Fruit fly (Drosophila melanogaster): ENCODE results near the gene mrn.

mrn gene

dm6 chr3L:15587445-15588381, 7.4 kb upstream of the mrn start, which contains the start of gene CG7656 (continued):
- peak; percentile 89 for TF ChIP-seq mam (GFP tag; optimal IDR thresholded peaks at IDR 0.05)
- TF ChIP-seq CG18619 (GFP tag; optimal IDR thresholded peaks at IDR 0.05), result no peak
- TF ChIP-seq exex (tag; optimal IDR thresholded peaks at IDR 0.05), result no peak
- peak; percentile 48; the same call in 1 of the 2 replicates for TF ChIP-seq ara (GFP tag; IDR thresholded peaks at IDR 0.05)
- TF ChIP-seq Ptx1 (GFP tag; IDR thresholded peaks at IDR 0.05), result peak; percentile 60; the same call in 1 of the 2 replicates
- peak; percentile 74 for TF ChIP-seq Awh (GFP tag; IDR thresholded peaks at IDR 0.05)
- TF ChIP-seq HLHmδ (GFP tag; optimal IDR thresholded peaks at IDR 0.05), result peak; percentile 40
- no peak; the same call in 2 of the 3 replicates for TF ChIP-seq croc (GFP tag; conservative IDR thresholded peaks at IDR 0.05)
- TF ChIP-seq Poxn (GFP tag; IDR thresholded peaks at IDR 0.05), result no peak
- TF ChIP-seq tin (GFP tag; optimal IDR thresholded peaks at IDR 0.05), result peak; percentile 82
- peak; percentile 43 for TF ChIP-seq Max (GFP tag; optimal IDR thresholded peaks at IDR 0.05)
- peak; percentile 63 for TF ChIP-seq Camta (GFP tag; optimal IDR thresholded peaks at IDR 0.05)
- TF ChIP-seq CG17912 (GFP tag; optimal IDR thresholded peaks at IDR 0.05), result peak; percentile 62
- TF ChIP-seq CG1529 (GFP tag; optimal IDR thresholded peaks at IDR 0.05), result no peak
- TF ChIP-seq Med (GFP tag), result peak; percentile 98
- TF ChIP-seq unc-4 (GFP tag; IDR thresholded peaks at IDR 0.05; ENCODE audit: partially characterized antibody), result no peak
- no peak for TF ChIP-seq toy (GFP tag; IDR thresholded peaks at IDR 0.05)
- peak; percentile 62 for TF ChIP-seq btn (GFP tag; optimal IDR thresholded peaks at IDR 0.05)
- TF ChIP-seq NC2α (GFP tag; optimal IDR thresholded peaks at IDR 0.05), result peak; percentile 46
- peak; percentile 76 for TF ChIP-seq pho (GFP tag; optimal IDR thresholded peaks at IDR 0.05)
- TF ChIP-seq HLH4C (GFP tag; IDR thresholded peaks at IDR 0.05; ENCODE audit: partially characterized antibody), result no peak
- TF ChIP-seq Sin3A (optimal IDR thresholded peaks at IDR 0.05), result peak; percentile 23
- TF ChIP-seq CG4820 (GFP tag; optimal IDR thresholded peaks at IDR 0.05), result peak; percentile 20
- TF ChIP-seq ERR (GFP tag; optimal IDR thresholded peaks at IDR 0.05), result peak; percentile 77
- peak; percentile 75 for TF ChIP-seq chm (GFP tag; IDR thresholded peaks at IDR 0.05)
- TF ChIP-seq sens-2 (GFP tag; IDR thresholded peaks at IDR 0.05), result no peak
- no peak for TF ChIP-seq trh (GFP tag; optimal IDR thresholded peaks at IDR 0.05)
- TF ChIP-seq Asciz (GFP tag; optimal IDR thresholded peaks at IDR 0.05), result no peak
- TF ChIP-seq CG16813 (GFP tag; IDR thresholded peaks at IDR 0.05; ENCODE audit: partially characterized antibody), result no peak
- peak; percentile 70 for TF ChIP-seq Aef1 (GFP tag; IDR thresholded peaks at IDR 0.05)
- peak; percentile 79 for TF ChIP-seq ind (GFP tag; optimal IDR thresholded peaks at IDR 0.05)
- TF ChIP-seq bab2 (GFP tag; optimal IDR thresholded peaks at IDR 0.05), result peak; percentile 80
- TF ChIP-seq tx (GFP tag; optimal IDR thresholded peaks at IDR 0.05), result peak; percentile 67
- TF ChIP-seq Fer2 (tag; optimal IDR thresholded peaks at IDR 0.05), result no peak
- no peak for TF ChIP-seq Opbp (GFP tag; IDR thresholded peaks at IDR 0.05; ENCODE audit: partially characterized antibody)
- TF ChIP-seq CG1792 (GFP tag; optimal IDR thresholded peaks at IDR 0.05), result peak; percentile 59
- TF ChIP-seq CG4404 (GFP tag; IDR thresholded peaks at IDR 0.05), result peak; percentile 15; the same call in 1 of the 2 replicates
- no peak for TF ChIP-seq Ravus (GFP tag; IDR thresholded peaks at IDR 0.05)
- peak; percentile 37; the same call in 1 of the 2 replicates for TF ChIP-seq CG17612 (GFP tag; IDR thresholded peaks at IDR 0.05)
- TF ChIP-seq Dip3 (GFP tag; optimal IDR thresholded peaks at IDR 0.05), result peak; percentile 59
- TF ChIP-seq cas (GFP tag; IDR thresholded peaks at IDR 0.05), result 0 out of 2 replicates have a peak, but pooled peaks have one; percentile 11
- TF ChIP-seq Gsc (GFP tag; IDR thresholded peaks at IDR 0.05), result no peak
- peak; percentile 54; the same call in 1 of the 2 replicates for TF ChIP-seq aop (GFP tag; IDR thresholded peaks at IDR 0.05)
- TF ChIP-seq zen (tag; optimal IDR thresholded peaks at IDR 0.05), result peak; percentile 37
- no peak for TF ChIP-seq insv (GFP tag; optimal IDR thresholded peaks at IDR 0.05)
- peak; percentile 9 for TF ChIP-seq CG6813 (GFP tag; optimal IDR thresholded peaks at IDR 0.05)
- no peak for TF ChIP-seq disco-r (GFP tag; optimal IDR thresholded peaks at IDR 0.05)
- peak; percentile 14 for TF ChIP-seq CG9437 (GFP tag; optimal IDR thresholded peaks at IDR 0.05)
- peak; percentile 55 for TF ChIP-seq CG8924 (tag; optimal IDR thresholded peaks at IDR 0.05)

Measured in whole organism, embryonic.